Worm (Caenorhabditis elegans) whole organism, L4 larva: Measurements from ENCODE around the gene cblc-1.

ENCODE experiments used
- D1046.2 ChIP-seq: fragments of 200-800 bp; sonication (Bioruptor generic); IDR thresholded peaks from 2 replicates; pipeline ENCODE4 v1.3.6; 2022; ENCODE audit warnings: missing genetic modification characterization, missing compliant biosample characterization
- F10B5.3 ChIP-seq: sonication (generic microtip); optimal IDR thresholded peaks from 2 replicates; lab custom pipeline; 2016; ENCODE audit warnings: mild to moderate bottlenecking, missing genetic modification characterization, missing compliant biosample characterization
- F44E2.7 ChIP-seq: fragments of 200-800 bp; sonication (Bioruptor generic); IDR thresholded peaks from 2 replicates; pipeline ENCODE4 v2.1.2; 2022; ENCODE audit warnings: missing genetic modification characterization, missing compliant biosample characterization
- R02D3.7 ChIP-seq: fragments of 150-350 bp; sonication (generic microtip); optimal IDR thresholded peaks from 3 replicates; lab custom pipeline; 2014; ENCODE audit warnings: missing biosample characterization, missing genetic modification characterization
- T26A8.4 ChIP-seq: fragments of 200-800 bp; sonication (Bioruptor generic); IDR thresholded peaks from 2 replicates; pipeline ENCODE4 v1.3.6; 2022; ENCODE audit warnings: missing genetic modification characterization, missing compliant biosample characterization
- Y48G9A.11 ChIP-seq: fragments of 200-800 bp; sonication (Bioruptor generic); IDR thresholded peaks from 2 replicates; pipeline ENCODE4 v1.3.6; 2022; ENCODE audit warnings: missing genetic modification reagents, missing genetic modification characterization, missing compliant biosample characterization
- Y5F2A.4 ChIP-seq: fragments of 200-800 bp; sonication (Bioruptor generic); optimal IDR thresholded peaks from 2 replicates; lab custom pipeline; 2018; ENCODE audit warnings: mild to moderate bottlenecking, missing genetic modification characterization, missing compliant biosample characterization
- ZK337.2 ChIP-seq: fragments of 200-800 bp; sonication (Bioruptor generic); IDR thresholded peaks from 2 replicates; pipeline ENCODE4 v1.3.6; 2022; ENCODE audit warnings: missing genetic modification reagents, missing genetic modification characterization, missing compliant biosample characterization
- aha-1 ChIP-seq: fragments of 150-350 bp; peaks from one replicate; lab custom pipeline; 2014; ENCODE audit warnings: missing biosample characterization, missing genetic modification characterization
- arid-1 ChIP-seq: fragments of 200-800 bp; sonication (Bioruptor generic); conservative IDR thresholded peaks from 2 replicates; pipeline ENCODE4 v1.3.6; 2022; ENCODE audit warnings: missing genetic modification reagents, missing genetic modification characterization, missing compliant biosample characterization
- attf-4 ChIP-seq: sonication (generic microtip); optimal IDR thresholded peaks from 3 replicates; lab custom pipeline; 2017; ENCODE audit warnings: missing biosample characterization, missing genetic modification characterization
- ceh-20 ChIP-seq: fragments of 200-800 bp; sonication (Bioruptor generic); IDR thresholded peaks from 2 replicates; pipeline ENCODE4 v1.3.6; 2022; ENCODE audit warnings: missing genetic modification reagents, missing genetic modification characterization, missing compliant biosample characterization
- ceh-28 ChIP-seq: fragments of 150-350 bp; optimal IDR thresholded peaks from 2 replicates; lab custom pipeline; 2014; ENCODE audit warnings: missing biosample characterization, missing genetic modification reagents, missing genetic modification characterization
- ceh-44 ChIP-seq: fragments of 200-800 bp; sonication (Bioruptor generic); IDR thresholded peaks from 2 replicates; pipeline ENCODE4 v1.3.6; 2022; ENCODE audit warnings: missing genetic modification reagents, missing genetic modification characterization, missing compliant biosample characterization
- ceh-82 ChIP-seq: sonication (generic microtip); optimal IDR thresholded peaks from 2 replicates; lab custom pipeline; 2017; ENCODE audit warnings: missing biosample characterization, missing genetic modification characterization
- ces-1 ChIP-seq: fragments of 150-350 bp; sonication (generic microtip); optimal IDR thresholded peaks from 4 replicates; lab custom pipeline; 2014; ENCODE audit warnings: missing biosample characterization, missing genetic modification reagents, missing genetic modification characterization
- daf-12 ChIP-seq: fragments of 150-350 bp; optimal IDR thresholded peaks from 2 replicates; lab custom pipeline; 2014; ENCODE audit warnings: missing biosample characterization, missing genetic modification reagents, missing genetic modification characterization
- daf-19 ChIP-seq: fragments of 200-800 bp; sonication (Bioruptor generic); conservative IDR thresholded peaks from 2 replicates; pipeline ENCODE4 v1.3.6; 2022; ENCODE audit warnings: missing genetic modification characterization, missing compliant biosample characterization
- daf-8 ChIP-seq: fragments of 200-800 bp; sonication (Bioruptor generic); IDR thresholded peaks from 2 replicates; pipeline ENCODE4 v1.3.6; 2022; ENCODE audit warnings: missing genetic modification characterization, missing compliant biosample characterization
- dmd-9 ChIP-seq: fragments of 200-800 bp; sonication (Bioruptor generic); IDR thresholded peaks from 2 replicates; pipeline ENCODE4 v1.3.6; 2022; ENCODE audit warnings: missing genetic modification reagents, missing genetic modification characterization, missing compliant biosample characterization
- dpl-1 ChIP-seq: fragments of 150-350 bp; optimal IDR thresholded peaks from 2 replicates; lab custom pipeline; 2014; ENCODE audit warnings: missing biosample characterization, missing genetic modification reagents, missing genetic modification characterization
- egl-43 ChIP-seq: fragments of 200-800 bp; sonication (Bioruptor generic); IDR thresholded peaks from 2 replicates; pipeline ENCODE4 v1.3.6; 2022; ENCODE audit warnings: missing genetic modification reagents, missing genetic modification characterization, missing compliant biosample characterization
- fos-1 ChIP-seq: fragments of 150-350 bp; optimal IDR thresholded peaks from 2 replicates; lab custom pipeline; 2014; ENCODE audit warnings: missing biosample characterization, missing genetic modification characterization
- gei-8 ChIP-seq: fragments of 200-800 bp; sonication (Bioruptor generic); optimal IDR thresholded peaks from 2 replicates; lab custom pipeline; 2018; ENCODE audit warnings: mild to moderate bottlenecking, missing genetic modification characterization, missing compliant biosample characterization
- hif-1 ChIP-seq, 2 experiments: sonication (generic microtip); optimal IDR thresholded peaks; 2 replicates each; lab custom pipeline; 2016 to 2017; ENCODE audit warnings: missing compliant biosample characterization in 2 of 2, missing genetic modification characterization in 2 of 2, missing genetic modification reagents in 2 of 2, missing genotype in 2 of 2, mild to moderate bottlenecking in 1 of 2
- hlh-11 ChIP-seq: fragments of 200-800 bp; sonication (Bioruptor generic); optimal IDR thresholded peaks from 2 replicates; lab custom pipeline; 2018; ENCODE audit warnings: mild to moderate bottlenecking, missing genetic modification characterization, missing compliant biosample characterization
- lim-7 ChIP-seq: fragments of 200-800 bp; sonication (Bioruptor generic); IDR thresholded peaks from 2 replicates; pipeline ENCODE4 v1.3.6; 2022; ENCODE audit warnings: missing genetic modification characterization, missing compliant biosample characterization
- lin-1 ChIP-seq: fragments of 200-800 bp; sonication (Bioruptor generic); IDR thresholded peaks from 2 replicates; pipeline ENCODE4 v1.3.6; 2022; ENCODE audit warnings: missing genetic modification reagents, missing genetic modification characterization, missing compliant biosample characterization
- lin-13 ChIP-seq: fragments of 150-350 bp; optimal IDR thresholded peaks from 2 replicates; lab custom pipeline; 2014; ENCODE audit warnings: missing biosample characterization, missing genetic modification reagents, missing genetic modification characterization
- lin-29 ChIP-seq: fragments of 200-800 bp; sonication (Bioruptor generic); IDR thresholded peaks from 2 replicates; pipeline ENCODE4 v1.3.6; 2022; ENCODE audit warnings: missing genetic modification reagents, missing genetic modification characterization, missing compliant biosample characterization
- lin-39 ChIP-seq: fragments of 150-350 bp; optimal IDR thresholded peaks from 2 replicates; lab custom pipeline; 2014; ENCODE audit warnings: missing biosample characterization, missing genetic modification reagents, missing genetic modification characterization
- lir-3 ChIP-seq: sonication (generic microtip); optimal IDR thresholded peaks from 2 replicates; lab custom pipeline; 2016; ENCODE audit warnings: mild to moderate bottlenecking, missing genetic modification characterization, missing compliant biosample characterization
- lsy-2 ChIP-seq, 2 experiments: fragments of 150-350 bp in 1 of 2; sonication (generic microtip) in 1 of 2; optimal IDR thresholded peaks; 2 replicates each; lab custom pipeline; 2014 to 2017; ENCODE audit warnings: missing biosample characterization in 2 of 2, missing genetic modification characterization in 2 of 2
- mdl-1 ChIP-seq, 2 experiments: fragments of 150-350 bp in 1 of 2; sonication (generic microtip) in 1 of 2; optimal IDR thresholded peaks; 2 replicates each; lab custom pipeline; 2014 to 2017; ENCODE audit warnings: missing biosample characterization in 2 of 2, missing genetic modification characterization in 2 of 2
- mdt-29 ChIP-seq: fragments of 200-800 bp; sonication (Bioruptor generic); IDR thresholded peaks from 2 replicates; pipeline ENCODE4 v1.3.6; 2022; ENCODE audit warnings: missing genetic modification reagents, missing genetic modification characterization, missing compliant biosample characterization
- mes-2 ChIP-seq: sonication (generic microtip); optimal IDR thresholded peaks from 2 replicates; lab custom pipeline; 2016; ENCODE audit warnings: missing genotype, mild to moderate bottlenecking, missing genetic modification characterization, missing compliant biosample characterization; ENCODE audit not compliant: poor library complexity, severe bottlenecking
- nhr-111 ChIP-seq: fragments of 200-800 bp; sonication (Bioruptor generic); optimal IDR thresholded peaks from 2 replicates; lab custom pipeline; 2018; ENCODE audit warnings: mild to moderate bottlenecking, missing genetic modification characterization, missing compliant biosample characterization
- nhr-28 ChIP-seq: fragments of 150-350 bp; optimal IDR thresholded peaks from 2 replicates; lab custom pipeline; 2014; ENCODE audit warnings: missing biosample characterization, missing genetic modification characterization
- nhr-48 ChIP-seq: sonication (generic microtip); optimal IDR thresholded peaks from 2 replicates; lab custom pipeline; 2016; ENCODE audit warnings: mild to moderate bottlenecking, missing genetic modification characterization, missing compliant biosample characterization
- nhr-6 ChIP-seq: fragments of 150-350 bp; optimal IDR thresholded peaks from 2 replicates; lab custom pipeline; 2014; ENCODE audit warnings: missing biosample characterization, missing genetic modification characterization
- nhr-77 ChIP-seq: fragments of 150-350 bp; optimal IDR thresholded peaks from 2 replicates; lab custom pipeline; 2014; ENCODE audit warnings: missing biosample characterization, missing genetic modification characterization
- pha-4 ChIP-seq, 2 experiments: fragments of 150-350 bp in 1 of 2; fragments of 200-800 bp in 1 of 2; sonication (Bioruptor generic) in 1 of 2; IDR thresholded peaks in 1 of 2; optimal IDR thresholded peaks in 1 of 2; 2 replicates each; pipeline versions ENCODE4 v1.3.6 to Lab custom; 2014 to 2022; ENCODE audit warnings: missing genetic modification characterization in 2 of 2, missing genetic modification reagents in 2 of 2, missing biosample characterization in 1 of 2, missing compliant biosample characterization in 1 of 2
- php-3 ChIP-seq: fragments of 200-800 bp; sonication (Bioruptor generic); IDR thresholded peaks from 2 replicates; pipeline ENCODE4 v1.3.6; 2022; ENCODE audit warnings: missing genetic modification reagents, missing genetic modification characterization, missing compliant biosample characterization
- skn-1 ChIP-seq: fragments of 150-350 bp; optimal IDR thresholded peaks from 2 replicates; lab custom pipeline; 2014; ENCODE audit warnings: missing biosample characterization, missing genetic modification characterization
- snpc-1.2 ChIP-seq: fragments of 200-800 bp; sonication (Bioruptor generic); IDR thresholded peaks from 2 replicates; pipeline ENCODE4 v1.3.6; 2022; ENCODE audit warnings: missing genetic modification reagents, missing genetic modification characterization, missing compliant biosample characterization
- spr-3 ChIP-seq: fragments of 200-800 bp; sonication (Bioruptor generic); optimal IDR thresholded peaks from 2 replicates; lab custom pipeline; 2018; ENCODE audit warnings: mild to moderate bottlenecking, missing genetic modification characterization, missing compliant biosample characterization
- tag-97 ChIP-seq: fragments of 200-800 bp; sonication (Bioruptor generic); IDR thresholded peaks from 2 replicates; pipeline ENCODE4 v1.3.6; 2022; ENCODE audit warnings: missing genetic modification characterization, missing compliant biosample characterization
- unc-62 ChIP-seq, 3 experiments: fragments of 150-350 bp in 1 of 3; sonication (generic microtip); optimal IDR thresholded peaks in 2 of 3; peaks in 1 of 3; 1 replicate in 1 of 3; 2 replicates in 2 of 3; lab custom pipeline; 2014 to 2017; ENCODE audit warnings: missing biosample characterization in 3 of 3, missing genetic modification characterization in 3 of 3, missing genetic modification reagents in 3 of 3, missing genotype in 1 of 3
- zag-1 ChIP-seq: fragments of 150-350 bp; optimal IDR thresholded peaks from 2 replicates; lab custom pipeline; 2014; ENCODE audit warnings: missing biosample characterization, missing genetic modification characterization
- zfp-2 ChIP-seq: sonication (generic microtip); optimal IDR thresholded peaks from 2 replicates; lab custom pipeline; 2016; ENCODE audit warnings: mild to moderate bottlenecking, missing genetic modification characterization, missing compliant biosample characterization
- zip-2 ChIP-seq: fragments of 150-350 bp; optimal IDR thresholded peaks from 2 replicates; lab custom pipeline; 2014; ENCODE audit warnings: missing biosample characterization, missing genetic modification characterization

Gene cblc-1

DNA sequence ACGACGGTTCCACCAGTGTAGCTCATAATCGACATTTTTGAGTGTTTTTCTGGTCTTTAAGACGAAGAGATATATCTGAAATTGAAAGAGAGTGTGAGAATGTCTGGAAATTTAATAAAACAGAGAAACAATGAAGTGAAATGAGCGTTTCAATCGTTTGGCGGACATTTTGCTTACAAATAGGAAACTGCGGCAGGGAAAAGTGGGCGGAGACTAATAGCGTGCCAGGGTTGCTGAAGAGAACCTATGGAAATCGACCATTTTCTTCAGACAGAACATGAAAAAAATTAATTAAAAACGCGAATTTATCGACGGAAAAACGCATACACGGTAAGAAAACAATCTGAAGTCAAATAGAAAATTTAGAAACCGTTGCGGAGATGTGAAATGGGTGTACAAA lies 14.4 kb upstream of the cblc-1 start, which contains the start of gene pbs-3:
TSS of gene pbs-3 (minus strand) at position 75 of the 400 bp plus-strand sequence.
- TF ChIP-seq D1046.2 (GFP tag; lab: Robert Waterston, UW) (no peak), daf-12 (tag; lab: Kevin White, UChicago) (no peak), ZK337.2 (GFP tag; lab: Robert Waterston, UW) (no peak), mdt-29 (GFP tag; lab: Robert Waterston, UW) (no peak), lin-29 (no peak), zag-1 (tag; lab: Kevin White, UChicago) (no peak), mdl-1 (tag; optimal IDR thresholded peaks at IDR 0.05; lab: Kevin White, UChicago) (peak in 1 of 2 experiments; percentile 5), skn-1 (tag; lab: Kevin White, UChicago) (no peak), attf-4 (no peak), ceh-82 (tag; lab: Kevin White, UChicago) (no peak), lir-3 (no peak), F44E2.7 (GFP tag; lab: Robert Waterston, UW) (no peak), spr-3 (GFP tag; lab: Kevin White, UChicago) (no peak), mes-2 (tag; lab: Kevin White, UChicago) (peak; percentile 95), hlh-11 (tag; lab: Kevin White, UChicago) (peak; percentile 35), ces-1 (GFP tag; lab: Kevin White, UChicago) (no peak), dpl-1 (GFP tag; lab: Kevin White, UChicago) (peak; percentile 67), daf-8 (no peak), ceh-44 (no peak), lin-1 (GFP tag; lab: Robert Waterston, UW) (no peak), ceh-28 (tag; lab: Kevin White, UChicago) (no peak), F10B5.3 (tag; lab: Kevin White, UChicago) (no peak), pha-4 (GFP tag; IDR thresholded peaks at IDR 0.05; lab: Robert Waterston, UW) (no peak), pha-4 (tag; optimal IDR thresholded peaks at IDR 0.05; lab: Kevin White, UChicago) (no peak), php-3 (GFP tag; lab: Robert Waterston, UW) (no peak), fos-1 (tag; lab: Kevin White, UChicago) (no peak), lin-13 (GFP tag; lab: Kevin White, UChicago) (peak; percentile 58), aha-1 (tag; lab: Kevin White, UChicago) (no peak), snpc-1.2 (GFP tag; lab: Robert Waterston, UW) (no peak), nhr-48 (no peak), dmd-9 (GFP tag; lab: Robert Waterston, UW) (no peak), nhr-28 (tag; lab: Kevin White, UChicago) (peak; percentile 62), T26A8.4 (GFP tag; lab: Robert Waterston, UW) (no peak), arid-1 (GFP tag; lab: Robert Waterston, UW) (no peak), zfp-2 (tag; lab: Kevin White, UChicago) (no peak), nhr-77 (tag; lab: Kevin White, UChicago) (peak; percentile 73), tag-97 (GFP tag; lab: Robert Waterston, UW) (no peak), gei-8 (no peak), nhr-111 (GFP tag; lab: Kevin White, UChicago) (no peak), lsy-2 (tag; optimal IDR thresholded peaks at IDR 0.05; lab: Kevin White, UChicago) (peak in 1 of 2 experiments; percentile 81), Y48G9A.11 (GFP tag; lab: Robert Waterston, UW) (0 out of 2 replicates have a peak, but pooled peaks have one; percentile 19), egl-43 (GFP tag; lab: Robert Waterston, UW) (no peak), lin-39 (no peak), ceh-20 (GFP tag; lab: Robert Waterston, UW) (no peak), daf-19 (no peak), unc-62 (GFP tag; optimal IDR thresholded peaks at IDR 0.05 in 1 of 2; lab: Kevin White, UChicago) (peak in 1 of 2 experiments; percentile 82), unc-62 (tag; optimal IDR thresholded peaks at IDR 0.05; lab: Kevin White, UChicago) (no peak), Y5F2A.4 (GFP tag; lab: Kevin White, UChicago) (no peak), R02D3.7 (tag; lab: Kevin White, UChicago) (no peak), hif-1 (tag; optimal IDR thresholded peaks at IDR 0.05; lab: Kevin White, UChicago) (peak in 1 of 2 experiments; percentile 68), nhr-6 (tag; lab: Kevin White, UChicago) (peak; percentile 82), zip-2 (tag; lab: Kevin White, UChicago) (no peak), lim-7 (no peak)
